Worm (Caenorhabditis elegans) whole organism, L2 larva: ENCODE results near the gene srh-95.
A peak's percentile ranks its signal among the peaks of the same experiment; 100 is the strongest.

ENCODE experiments used
- C34F6.9 ChIP-seq: fragments of 150-350 bp; optimal IDR thresholded peaks from 2 replicates; lab custom pipeline; 2014; ENCODE audit warnings: missing biosample characterization, missing genetic modification characterization
- F13H6.1 ChIP-seq: sonication (generic microtip); optimal IDR thresholded peaks from 2 replicates; lab custom pipeline; 2016; ENCODE audit warnings: missing genetic modification characterization, missing compliant biosample characterization
- R02D3.7 ChIP-seq: fragments of 150-350 bp; optimal IDR thresholded peaks from 2 replicates; lab custom pipeline; 2014; ENCODE audit warnings: missing biosample characterization, missing genetic modification characterization
- Y55F3AM.14 ChIP-seq: fragments of 200-800 bp; sonication (Bioruptor generic); optimal IDR thresholded peaks from 2 replicates; lab custom pipeline; 2018; ENCODE audit warnings: mild to moderate bottlenecking, missing genetic modification characterization, missing compliant biosample characterization
- alr-1 ChIP-seq: fragments of 150-350 bp; optimal IDR thresholded peaks from 2 replicates; lab custom pipeline; 2014; ENCODE audit warnings: missing biosample characterization, missing genetic modification characterization
- aly-2 ChIP-seq: fragments of 150-350 bp; optimal IDR thresholded peaks from 2 replicates; lab custom pipeline; 2014; ENCODE audit warnings: missing biosample characterization, missing genetic modification characterization
- blmp-1 ChIP-seq: sonication (generic microtip); optimal IDR thresholded peaks from 2 replicates; lab custom pipeline; 2017; ENCODE audit warnings: missing genetic modification characterization, mild to moderate bottlenecking, missing compliant biosample characterization, antibody characterized with exemption, moderate library complexity; ENCODE audit not compliant: insufficient read depth
- ceh-82 ChIP-seq: fragments of 150-350 bp; optimal IDR thresholded peaks from 2 replicates; lab custom pipeline; 2014; ENCODE audit warnings: missing biosample characterization, missing genetic modification characterization
- crh-2 ChIP-seq: sonication (generic microtip); optimal IDR thresholded peaks from 2 replicates; lab custom pipeline; 2017; ENCODE audit warnings: missing biosample characterization, missing genetic modification characterization
- dmd-4 ChIP-seq: sonication (generic microtip); optimal IDR thresholded peaks from 2 replicates; lab custom pipeline; 2017; ENCODE audit warnings: missing biosample characterization, missing genetic modification characterization
- egl-27 ChIP-seq: sonication (generic microtip); optimal IDR thresholded peaks from 3 replicates; lab custom pipeline; 2017; ENCODE audit warnings: missing biosample characterization, missing genetic modification reagents, missing genetic modification characterization
- elt-1 ChIP-seq: fragments of 150-350 bp; optimal IDR thresholded peaks from 2 replicates; lab custom pipeline; 2014; ENCODE audit warnings: missing biosample characterization, missing genetic modification characterization
- elt-3 ChIP-seq: sonication (generic microtip); optimal IDR thresholded peaks from 2 replicates; lab custom pipeline; 2017; ENCODE audit warnings: missing biosample characterization, missing genetic modification characterization
- fos-1 ChIP-seq: fragments of 150-350 bp; optimal IDR thresholded peaks from 2 replicates; lab custom pipeline; 2014; ENCODE audit warnings: missing biosample characterization, missing genetic modification characterization
- gmeb-1 ChIP-seq: fragments of 150-350 bp; optimal IDR thresholded peaks from 2 replicates; lab custom pipeline; 2014; ENCODE audit warnings: missing biosample characterization, missing genetic modification characterization
- lin-13 ChIP-seq: fragments of 150-350 bp; optimal IDR thresholded peaks from 2 replicates; lab custom pipeline; 2014; ENCODE audit warnings: missing biosample characterization, missing genetic modification reagents, missing genetic modification characterization
- lin-39 ChIP-seq: fragments of 150-350 bp; optimal IDR thresholded peaks from 2 replicates; lab custom pipeline; 2014; ENCODE audit warnings: missing biosample characterization, missing genetic modification reagents, missing genetic modification characterization
- lsy-2 ChIP-seq, 2 experiments: fragments of 150-350 bp in 1 of 2; sonication (generic microtip) in 1 of 2; optimal IDR thresholded peaks; 2 replicates each; lab custom pipeline; 2014 to 2017; ENCODE audit warnings: missing biosample characterization in 2 of 2, missing genetic modification characterization in 2 of 2
- mab-5 ChIP-seq: fragments of 150-350 bp; optimal IDR thresholded peaks from 2 replicates; lab custom pipeline; 2014; ENCODE audit warnings: missing biosample characterization, missing genetic modification characterization
- mbf-1 ChIP-seq: sonication (generic microtip); optimal IDR thresholded peaks from 2 replicates; lab custom pipeline; 2017; ENCODE audit warnings: missing biosample characterization, missing genetic modification characterization
- nhr-10 ChIP-seq: sonication (generic microtip); optimal IDR thresholded peaks from 2 replicates; lab custom pipeline; 2017; ENCODE audit warnings: missing biosample characterization, missing genetic modification characterization
- nhr-11 ChIP-seq: fragments of 150-350 bp; optimal IDR thresholded peaks from 2 replicates; lab custom pipeline; 2014; ENCODE audit warnings: missing biosample characterization, missing genetic modification characterization
- nhr-12 ChIP-seq: fragments of 150-350 bp; optimal IDR thresholded peaks from 2 replicates; lab custom pipeline; 2014; ENCODE audit warnings: missing biosample characterization, missing genetic modification characterization
- nhr-129 ChIP-seq: fragments of 150-350 bp; optimal IDR thresholded peaks from 2 replicates; lab custom pipeline; 2014; ENCODE audit warnings: missing biosample characterization, missing genetic modification characterization
- nhr-23 ChIP-seq: fragments of 150-350 bp; optimal IDR thresholded peaks from 2 replicates; lab custom pipeline; 2014; ENCODE audit warnings: missing biosample characterization, missing genetic modification reagents, missing genetic modification characterization
- nhr-237 ChIP-seq: fragments of 150-350 bp; optimal IDR thresholded peaks from 2 replicates; lab custom pipeline; 2014; ENCODE audit warnings: missing biosample characterization, missing genetic modification characterization
- nhr-6 ChIP-seq: fragments of 150-350 bp; optimal IDR thresholded peaks from 2 replicates; lab custom pipeline; 2014; ENCODE audit warnings: missing biosample characterization, missing genetic modification characterization
- nhr-77 ChIP-seq: fragments of 150-350 bp; optimal IDR thresholded peaks from 2 replicates; lab custom pipeline; 2014; ENCODE audit warnings: missing biosample characterization, missing genetic modification characterization
- peb-1 ChIP-seq: fragments of 150-350 bp; optimal IDR thresholded peaks from 2 replicates; lab custom pipeline; 2014; ENCODE audit warnings: missing biosample characterization, missing genetic modification characterization
- sem-4 ChIP-seq: fragments of 150-350 bp; optimal IDR thresholded peaks from 2 replicates; lab custom pipeline; 2014; ENCODE audit warnings: missing biosample characterization, missing genetic modification reagents, missing genetic modification characterization
- skn-1 ChIP-seq: sonication (generic microtip); optimal IDR thresholded peaks from 2 replicates; lab custom pipeline; 2017; ENCODE audit warnings: missing biosample characterization, missing genetic modification characterization
- sma-9 ChIP-seq, 2 experiments: fragments of 150-350 bp in 1 of 2; sonication (generic microtip) in 1 of 2; optimal IDR thresholded peaks; 2 replicates each; lab custom pipeline; 2014 to 2016; ENCODE audit warnings: missing genetic modification characterization in 2 of 2, mild to moderate bottlenecking in 1 of 2, missing biosample characterization in 1 of 2, missing compliant biosample characterization in 1 of 2, missing genetic modification reagents in 1 of 2, moderate library complexity in 1 of 2
- snpc-4 ChIP-seq: fragments of 150-350 bp; optimal IDR thresholded peaks from 2 replicates; lab custom pipeline; 2014; ENCODE audit warnings: missing biosample characterization, missing genetic modification characterization
- unc-39 ChIP-seq: fragments of 150-350 bp; optimal IDR thresholded peaks from 2 replicates; lab custom pipeline; 2014; ENCODE audit warnings: missing biosample characterization, missing genetic modification characterization
- unc-55 ChIP-seq: fragments of 150-350 bp; sonication (generic microtip); optimal IDR thresholded peaks from 3 replicates; lab custom pipeline; 2014; ENCODE audit warnings: missing biosample characterization, missing genetic modification reagents, missing genetic modification characterization
- zag-1 ChIP-seq: fragments of 150-350 bp; optimal IDR thresholded peaks from 2 replicates; lab custom pipeline; 2014; ENCODE audit warnings: missing biosample characterization, missing genetic modification characterization
- ztf-1 ChIP-seq: fragments of 200-800 bp; sonication (Bioruptor generic); conservative IDR thresholded peaks from 2 replicates; pipeline ENCODE4 v1.3.6; 2022; ENCODE audit warnings: missing genetic modification characterization, missing compliant biosample characterization
- ztf-11 ChIP-seq: sonication (generic microtip); optimal IDR thresholded peaks from 2 replicates; lab custom pipeline; 2017; ENCODE audit warnings: missing biosample characterization, missing genetic modification characterization

srh-95 gene

DNA sequence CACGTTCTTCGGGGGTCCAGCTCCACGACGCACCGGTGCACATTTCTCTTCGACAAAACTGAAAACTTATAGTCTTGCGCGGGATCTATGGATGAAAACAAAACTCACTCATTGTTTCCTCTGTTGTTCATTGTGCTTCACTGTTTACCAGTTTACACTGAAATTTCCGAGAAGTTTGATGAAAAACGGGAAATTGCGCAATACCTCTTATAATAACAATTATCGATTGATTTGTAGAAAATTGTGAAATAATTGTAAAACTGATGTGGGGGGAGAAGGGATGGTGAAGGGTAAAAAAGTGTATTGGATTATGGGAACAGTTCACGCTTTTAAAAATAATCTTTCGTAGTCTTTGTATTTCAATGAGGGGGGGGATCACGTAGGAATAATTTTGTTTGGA, 17.2 kb upstream of the srh-95 start:
- TF ChIP-seq crh-2 (tag; lab: Kevin White, UChicago) (no peak), unc-55 (GFP tag; lab: Kevin White, UChicago) (no peak), Y55F3AM.14 (GFP tag; lab: Kevin White, UChicago) (no peak), lin-13 (GFP tag; lab: Kevin White, UChicago) (no peak), nhr-77 (tag; lab: Kevin White, UChicago) (no peak), snpc-4 (tag; lab: Kevin White, UChicago) (no peak), alr-1 (tag; lab: Kevin White, UChicago) (no peak), F13H6.1 (tag; lab: Kevin White, UChicago) (no peak), sem-4 (tag; lab: Kevin White, UChicago) (no peak), egl-27 (tag; lab: Kevin White, UChicago) (no peak), nhr-237 (no peak), ztf-1 (GFP tag; lab: Robert Waterston, UW) (no peak), blmp-1 (tag; lab: Kevin White, UChicago) (no peak), mab-5 (tag; lab: Kevin White, UChicago) (no peak), mbf-1 (no peak)

DNA sequence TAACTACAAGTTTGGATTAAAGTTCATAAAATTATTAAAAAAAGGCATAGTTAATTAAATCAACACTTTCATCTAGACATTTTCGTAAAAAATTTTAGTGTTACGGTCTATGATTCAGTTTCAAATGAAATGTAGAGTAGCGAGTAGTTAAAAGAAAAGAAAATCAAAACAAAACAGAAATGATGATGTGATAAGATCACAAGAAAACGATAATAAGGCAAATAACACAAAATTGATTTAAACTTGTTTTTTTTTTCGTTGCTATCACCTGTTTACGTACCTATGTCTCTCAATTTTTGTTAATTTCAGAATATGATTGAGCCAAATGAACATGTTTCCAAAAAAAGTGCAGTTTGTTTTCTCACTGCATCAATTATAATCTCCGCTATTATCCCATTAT, 16.8 kb upstream of the srh-95 start, which contains the start of the genes F21H7.2 and F21H7.12:
F21H7.2 (minus strand) TSS at position 101 of the 400 bp plus-strand sequence.
F21H7.12 (plus strand) TSS at position 270 of the 400 bp plus-strand sequence.
- TF ChIP-seq nhr-12 (tag; lab: Kevin White, UChicago), result no peak
- TF ChIP-seq ztf-11 (tag; lab: Kevin White, UChicago), result no peak
- TF ChIP-seq blmp-1 (tag; lab: Kevin White, UChicago), result no peak
- TF ChIP-seq lin-13 (GFP tag; lab: Kevin White, UChicago), result no peak
- TF ChIP-seq skn-1 (tag; lab: Kevin White, UChicago), result no peak
- TF ChIP-seq snpc-4 (tag; lab: Kevin White, UChicago), result no peak
- TF ChIP-seq C34F6.9 (tag; lab: Kevin White, UChicago), result no peak
- TF ChIP-seq unc-55 (GFP tag; lab: Kevin White, UChicago), result no peak
- no peak for TF ChIP-seq nhr-77 (tag; lab: Kevin White, UChicago)
- no peak for TF ChIP-seq R02D3.7
- TF ChIP-seq egl-27 (tag; lab: Kevin White, UChicago), result no peak
- TF ChIP-seq ztf-1 (GFP tag; lab: Robert Waterston, UW), result no peak
- no peak for TF ChIP-seq mbf-1
- TF ChIP-seq nhr-129, result no peak
- TF ChIP-seq nhr-237, result no peak
- no peak for TF ChIP-seq lsy-2 (tag; optimal IDR thresholded peaks at IDR 0.05; lab: Kevin White, UChicago)

DNA sequence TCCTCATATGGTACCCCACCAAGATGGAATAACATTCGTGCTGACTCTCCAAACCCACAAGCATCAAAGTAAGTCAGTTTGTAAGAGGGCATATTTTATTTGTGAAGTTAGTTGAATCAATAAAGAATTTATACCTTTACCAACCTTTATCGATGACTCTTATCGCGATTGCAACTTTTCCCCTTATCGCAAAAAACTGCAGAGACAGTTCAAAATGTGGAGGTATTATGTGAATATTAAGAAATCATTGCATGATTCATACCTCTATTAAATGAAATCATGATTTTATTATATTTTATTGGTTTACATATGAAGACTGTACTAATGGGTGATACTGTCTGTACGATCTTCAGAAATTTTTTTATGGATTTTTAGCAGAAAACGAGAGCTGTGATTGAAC, 14.5 kb upstream of the srh-95 start, which contains the start of gene gst-22:
gst-22 (minus strand) TSS at position 103 of the 400 bp plus-strand sequence.
- TF ChIP-seq dmd-4 (tag; lab: Kevin White, UChicago) (no peak), sma-9 (GFP tag; optimal IDR thresholded peaks at IDR 0.05; lab: Kevin White, UChicago) (peak; percentile 56), sma-9 (tag; optimal IDR thresholded peaks at IDR 0.05; lab: Kevin White, UChicago) (no peak), gmeb-1 (tag; lab: Kevin White, UChicago) (peak; percentile 5), fos-1 (peak; percentile 99), skn-1 (tag; lab: Kevin White, UChicago) (peak; percentile 10), unc-55 (GFP tag; lab: Kevin White, UChicago) (no peak)
- TF ChIP-seq, all 48 proteins: peak for 4

DNA sequence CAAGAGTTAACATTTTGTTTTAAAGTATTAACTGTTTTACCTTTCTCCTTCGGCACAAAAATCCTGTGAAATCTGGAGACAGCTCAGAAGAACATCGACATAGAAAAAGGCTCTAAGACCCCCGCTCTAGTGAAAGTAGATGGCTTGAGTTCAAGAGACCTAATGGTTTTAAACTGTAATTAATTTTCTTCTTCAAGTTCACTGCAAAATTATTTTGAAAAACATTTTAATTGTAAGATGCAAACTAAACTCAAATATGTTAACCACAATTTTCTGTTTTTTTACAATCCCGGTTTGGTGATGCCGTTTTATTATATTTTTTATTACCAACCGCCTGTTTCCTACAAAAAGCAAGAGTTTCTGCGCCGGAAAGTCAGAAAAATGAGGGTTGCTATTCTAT, 13.1 kb upstream of the srh-95 start, which contains the start of gene clec-233:
clec-233 (plus strand) TSS at position 301 of the 400 bp plus-strand sequence.
- TF ChIP-seq nhr-237 (no peak), R02D3.7 (no peak), nhr-129 (no peak), zag-1 (tag; lab: Kevin White, UChicago) (no peak), lin-39 (tag; lab: Kevin White, UChicago) (no peak), lsy-2 (tag; optimal IDR thresholded peaks at IDR 0.05; lab: Kevin White, UChicago) (no peak), nhr-23 (no peak), gmeb-1 (tag; lab: Kevin White, UChicago) (no peak), nhr-6 (no peak), fos-1 (no peak), dmd-4 (tag; lab: Kevin White, UChicago) (no peak), unc-39 (tag; lab: Kevin White, UChicago) (no peak), aly-2 (tag; lab: Kevin White, UChicago) (no peak), F13H6.1 (tag; lab: Kevin White, UChicago) (no peak), ztf-1 (GFP tag; lab: Robert Waterston, UW) (no peak), ztf-11 (tag; lab: Kevin White, UChicago) (no peak)

DNA sequence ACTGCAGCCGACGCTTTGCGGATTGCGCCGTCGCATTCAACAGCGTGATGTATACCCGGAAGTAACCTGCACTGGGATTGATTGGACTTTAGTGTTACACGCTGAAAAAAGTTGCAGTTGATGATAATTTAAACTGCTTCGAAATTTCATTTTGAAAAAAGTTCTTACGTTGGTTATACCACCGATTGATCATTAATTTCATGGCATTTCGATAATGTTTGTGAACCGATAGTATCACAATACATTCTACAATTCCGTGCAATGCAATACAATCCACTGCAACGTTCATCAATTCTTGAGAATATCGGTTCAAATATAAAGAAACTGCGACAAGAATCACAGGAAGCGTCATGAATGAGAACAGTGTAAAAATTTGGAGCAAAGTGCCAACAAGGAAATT, 11.5 kb upstream of the srh-95 start, which contains the start of gene F21H7.3:
F21H7.3 (minus strand) TSS at position 101 of the 400 bp plus-strand sequence.
- no peak for TF ChIP-seq alr-1 (tag; lab: Kevin White, UChicago)
- TF ChIP-seq ceh-82 (tag; lab: Kevin White, UChicago), result no peak
- TF ChIP-seq nhr-10 (tag; lab: Kevin White, UChicago), result no peak
- TF ChIP-seq zag-1 (tag; lab: Kevin White, UChicago), result no peak
- TF ChIP-seq nhr-23, result no peak
- no peak for TF ChIP-seq mbf-1
- no peak for TF ChIP-seq nhr-77 (tag; lab: Kevin White, UChicago)
- TF ChIP-seq mab-5 (tag; lab: Kevin White, UChicago), result no peak
- TF ChIP-seq unc-55 (GFP tag; lab: Kevin White, UChicago), result no peak
- TF ChIP-seq elt-1 (tag; lab: Kevin White, UChicago), result no peak
- TF ChIP-seq sem-4 (tag; lab: Kevin White, UChicago), result no peak
- no peak for TF ChIP-seq peb-1 (tag; lab: Kevin White, UChicago)
- TF ChIP-seq nhr-11 (tag; lab: Kevin White, UChicago), result no peak
- no peak for TF ChIP-seq elt-3 (tag; lab: Kevin White, UChicago)
- no peak for TF ChIP-seq sma-9 (GFP tag; optimal IDR thresholded peaks at IDR 0.05; lab: Kevin White, UChicago)
- TF ChIP-seq sma-9 (tag; optimal IDR thresholded peaks at IDR 0.05; lab: Kevin White, UChicago), result no peak
- TF ChIP-seq nhr-6, result no peak
